Worm (Caenorhabditis elegans) whole organism, late embryonic: ENCODE results near the gene ddx-19.

ENCODE experiments used
- C08G9.2 ChIP-seq: sonication (generic microtip); optimal IDR thresholded peaks from 2 replicates; lab custom pipeline; 2016; ENCODE audit warnings: mild to moderate bottlenecking, missing genetic modification characterization, moderate library complexity, missing compliant biosample characterization
- C38D4.7 ChIP-seq: fragments of 200-800 bp; sonication (Bioruptor generic); optimal IDR thresholded peaks from 2 replicates; lab custom pipeline; 2018; ENCODE audit warnings: mild to moderate bottlenecking, missing genetic modification characterization, moderate library complexity, missing compliant biosample characterization
- F13H6.1 ChIP-seq: sonication (generic microtip); optimal IDR thresholded peaks from 2 replicates; lab custom pipeline; 2016; ENCODE audit warnings: missing genetic modification characterization, missing compliant biosample characterization
- K02D7.2 ChIP-seq: sonication (generic microtip); optimal IDR thresholded peaks from 2 replicates; lab custom pipeline; 2017; ENCODE audit warnings: mild to moderate bottlenecking, missing genetic modification characterization, missing compliant biosample characterization
- Y22D7AL.16 ChIP-seq: sonication (generic microtip); optimal IDR thresholded peaks from 2 replicates; lab custom pipeline; 2016; ENCODE audit warnings: missing genetic modification characterization, missing compliant biosample characterization
- ahr-1 ChIP-seq: sonication (generic microtip); optimal IDR thresholded peaks from 2 replicates; lab custom pipeline; 2016; ENCODE audit warnings: missing genetic modification characterization, missing compliant biosample characterization
- ceh-14 ChIP-seq: sonication (generic microtip); optimal IDR thresholded peaks from 2 replicates; lab custom pipeline; 2016; ENCODE audit warnings: missing genotype, missing genetic modification characterization, missing compliant biosample characterization
- ceh-18 ChIP-seq: sonication (generic microtip); optimal IDR thresholded peaks from 2 replicates; lab custom pipeline; 2016; ENCODE audit warnings: missing genetic modification characterization, missing compliant biosample characterization
- ceh-2 ChIP-seq: sonication (generic microtip); optimal IDR thresholded peaks from 2 replicates; lab custom pipeline; 2016; ENCODE audit warnings: missing genotype, missing genetic modification characterization, missing compliant biosample characterization
- ceh-22 ChIP-seq: sonication (generic microtip); optimal IDR thresholded peaks from 2 replicates; lab custom pipeline; 2017; ENCODE audit warnings: missing biosample characterization, missing genetic modification characterization
- ceh-30 ChIP-seq: fragments of 150-350 bp; optimal IDR thresholded peaks from 2 replicates; lab custom pipeline; 2014; ENCODE audit warnings: missing biosample characterization, missing genetic modification characterization
- ceh-31 ChIP-seq: sonication (generic microtip); optimal IDR thresholded peaks from 2 replicates; lab custom pipeline; 2016; ENCODE audit warnings: missing genetic modification characterization, missing compliant biosample characterization
- ceh-45 ChIP-seq: fragments of 200-800 bp; sonication (Bioruptor generic); IDR thresholded peaks from 2 replicates; pipeline ENCODE4 v1.3.6; 2022; ENCODE audit warnings: missing genetic modification reagents, missing genetic modification characterization, missing compliant biosample characterization
- ceh-48 ChIP-seq: sonication (generic microtip); optimal IDR thresholded peaks from 2 replicates; lab custom pipeline; 2016; ENCODE audit warnings: missing genetic modification characterization, inconsistent platforms, missing compliant biosample characterization
- ceh-6 ChIP-seq: fragments of 200-800 bp; sonication (Bioruptor generic); optimal IDR thresholded peaks from 2 replicates; lab custom pipeline; 2018; ENCODE audit warnings: mild to moderate bottlenecking, missing genetic modification characterization, missing compliant biosample characterization
- che-1 ChIP-seq: sonication (generic microtip); optimal IDR thresholded peaks from 2 replicates; lab custom pipeline; 2016; ENCODE audit warnings: mild to moderate bottlenecking, missing genetic modification characterization, missing compliant biosample characterization
- dve-1 ChIP-seq: sonication (generic microtip); optimal IDR thresholded peaks from 2 replicates; lab custom pipeline; 2017; ENCODE audit warnings: antibody characterized with exemption, mild to moderate bottlenecking, missing genetic modification characterization, missing compliant biosample characterization
- elt-2 ChIP-seq: sonication (generic microtip); optimal IDR thresholded peaks from 2 replicates; lab custom pipeline; 2016; ENCODE audit warnings: missing genetic modification reagents, missing genetic modification characterization, missing compliant biosample characterization
- eyg-1 ChIP-seq: sonication (generic microtip); optimal IDR thresholded peaks from 2 replicates; lab custom pipeline; 2016; ENCODE audit warnings: missing genotype, missing genetic modification characterization, missing compliant biosample characterization
- fax-1 ChIP-seq: sonication (generic microtip); optimal IDR thresholded peaks from 2 replicates; lab custom pipeline; 2016; ENCODE audit warnings: missing genotype, missing genetic modification characterization, missing compliant biosample characterization
- hlh-13 ChIP-seq: fragments of 200-800 bp; sonication (Bioruptor generic); optimal IDR thresholded peaks from 2 replicates; lab custom pipeline; 2018; ENCODE audit warnings: mild to moderate bottlenecking, missing genetic modification characterization, missing compliant biosample characterization
- hlh-30 ChIP-seq: sonication (generic microtip); optimal IDR thresholded peaks from 2 replicates; lab custom pipeline; 2017; ENCODE audit warnings: antibody characterized with exemption, missing genetic modification characterization, missing compliant biosample characterization; ENCODE audit not compliant: insufficient read depth
- hlh-6 ChIP-seq: sonication (generic microtip); optimal IDR thresholded peaks from 2 replicates; lab custom pipeline; 2016; ENCODE audit warnings: missing genotype, missing genetic modification characterization, missing compliant biosample characterization
- hlh-8 ChIP-seq: sonication (generic microtip); optimal IDR thresholded peaks from 2 replicates; lab custom pipeline; 2016; ENCODE audit warnings: missing genotype, missing genetic modification characterization, missing compliant biosample characterization
- lin-11 ChIP-seq: fragments of 200-800 bp; sonication (Bioruptor generic); optimal IDR thresholded peaks from 2 replicates; lab custom pipeline; 2018; ENCODE audit warnings: mild to moderate bottlenecking, missing genetic modification characterization, missing compliant biosample characterization
- madf-2 ChIP-seq: sonication (generic microtip); optimal IDR thresholded peaks from 2 replicates; lab custom pipeline; 2017; ENCODE audit warnings: missing genetic modification characterization, missing compliant biosample characterization
- nfya-1 ChIP-seq: sonication (generic microtip); optimal IDR thresholded peaks from 2 replicates; lab custom pipeline; 2017; ENCODE audit warnings: missing genetic modification characterization, mild to moderate bottlenecking, missing compliant biosample characterization, antibody characterized with exemption, moderate library complexity
- npax-4 ChIP-seq: sonication (generic microtip); optimal IDR thresholded peaks from 2 replicates; lab custom pipeline; 2016; ENCODE audit warnings: missing genetic modification characterization, missing compliant biosample characterization
- pha-2 ChIP-seq: sonication (generic microtip); optimal IDR thresholded peaks from 2 replicates; lab custom pipeline; 2017; ENCODE audit warnings: mild to moderate bottlenecking, missing genetic modification characterization, missing compliant biosample characterization
- pqm-1 ChIP-seq: sonication (generic microtip); optimal IDR thresholded peaks from 2 replicates; lab custom pipeline; 2016; ENCODE audit warnings: missing genetic modification characterization, missing compliant biosample characterization
- ref-2 ChIP-seq: sonication (generic microtip); optimal IDR thresholded peaks from 2 replicates; lab custom pipeline; 2016; ENCODE audit warnings: missing genetic modification characterization, missing compliant biosample characterization
- rnt-1 ChIP-seq: sonication (generic microtip); optimal IDR thresholded peaks from 2 replicates; lab custom pipeline; 2016; ENCODE audit warnings: missing genetic modification characterization, missing compliant biosample characterization
- sox-2 ChIP-seq: fragments of 200-800 bp; sonication (Bioruptor generic); IDR thresholded peaks from 2 replicates; pipeline ENCODE4 v1.3.6; 2022; ENCODE audit warnings: missing genetic modification reagents, missing genetic modification characterization, missing compliant biosample characterization
- syd-9 ChIP-seq: sonication (generic microtip); optimal IDR thresholded peaks from 2 replicates; lab custom pipeline; 2016; ENCODE audit warnings: mild to moderate bottlenecking, missing genetic modification characterization, moderate library complexity, missing compliant biosample characterization
- tbx-7 ChIP-seq: sonication (generic microtip); optimal IDR thresholded peaks from 2 replicates; lab custom pipeline; 2016; ENCODE audit warnings: missing genotype, missing genetic modification characterization, missing compliant biosample characterization
- ttx-3 ChIP-seq: sonication (generic microtip); optimal IDR thresholded peaks from 2 replicates; lab custom pipeline; 2016; ENCODE audit warnings: missing genetic modification reagents, missing genetic modification characterization, missing compliant biosample characterization
- unc-3 ChIP-seq, 2 experiments: fragments of 200-800 bp in 1 of 2; sonication (Bioruptor generic) in 1 of 2; sonication (generic microtip) in 1 of 2; conservative IDR thresholded peaks in 1 of 2; optimal IDR thresholded peaks in 1 of 2; 2 replicates each; pipeline versions ENCODE4 v1.3.6 to Lab custom; 2016 to 2022; ENCODE audit warnings: missing compliant biosample characterization in 2 of 2, missing genetic modification characterization in 2 of 2, missing genetic modification reagents in 1 of 2
- unc-55 ChIP-seq: sonication (generic microtip); optimal IDR thresholded peaks from 2 replicates; lab custom pipeline; 2017; ENCODE audit warnings: missing biosample characterization, missing genetic modification reagents, missing genetic modification characterization
- unc-86 ChIP-seq: sonication (generic microtip); optimal IDR thresholded peaks from 2 replicates; lab custom pipeline; 2016; ENCODE audit warnings: missing genetic modification characterization, missing compliant biosample characterization
- zip-5 ChIP-seq: sonication (generic microtip); optimal IDR thresholded peaks from 2 replicates; lab custom pipeline; 2016; ENCODE audit warnings: missing genetic modification characterization, missing compliant biosample characterization
- ztf-16 ChIP-seq: sonication (generic microtip); optimal IDR thresholded peaks from 2 replicates; lab custom pipeline; 2017; ENCODE audit warnings: missing genetic modification characterization, missing compliant biosample characterization

Gene ddx-19

DNA sequence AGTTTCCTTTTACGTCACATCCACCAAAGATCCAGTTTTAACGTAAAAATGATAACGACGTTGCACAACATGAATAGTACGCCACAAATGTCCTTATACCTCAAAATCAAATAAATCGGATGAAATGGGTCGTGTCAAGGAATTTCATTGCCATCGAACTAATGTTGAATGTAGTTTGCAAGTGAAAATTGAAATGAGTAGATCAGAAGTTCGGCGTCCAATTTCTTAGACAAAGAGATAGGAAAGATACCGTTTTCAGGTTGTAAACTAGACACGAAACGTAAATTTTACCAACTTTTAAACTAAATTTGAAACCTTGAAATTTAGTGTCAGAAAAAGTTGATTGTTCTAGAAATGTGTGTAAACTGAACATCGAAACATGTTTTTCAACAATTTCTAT is 29.8 kb upstream of the ddx-19 start:
- TF ChIP-seq tbx-7 (tag; lab: Kevin White, UChicago) (no peak), ahr-1 (tag; lab: Kevin White, UChicago) (no peak), K02D7.2 (tag; lab: Kevin White, UChicago) (no peak)

- TF ChIP-seq ceh-14 (tag; lab: Kevin White, UChicago) (no peak), ref-2 (tag; lab: Kevin White, UChicago) (no peak), madf-2 (no peak)
Observed at ce11 chrII:8856524-8856923, 28.2 kb upstream of the ddx-19 start.

- TF ChIP-seq unc-86 (no peak), C08G9.2 (tag; lab: Kevin White, UChicago) (no peak), ttx-3 (tag; lab: Kevin White, UChicago) (no peak), eyg-1 (no peak), hlh-6 (tag; lab: Kevin White, UChicago) (no peak), F13H6.1 (tag; lab: Kevin White, UChicago) (no peak), C38D4.7 (GFP tag; lab: Kevin White, UChicago) (no peak), ceh-18 (tag; lab: Kevin White, UChicago) (no peak), sox-2 (GFP tag; lab: Robert Waterston, UW) (no peak), ceh-6 (no peak), unc-55 (GFP tag; lab: Kevin White, UChicago) (no peak), ceh-22 (tag; lab: Kevin White, UChicago) (no peak), hlh-8 (tag; lab: Kevin White, UChicago) (no peak), nfya-1 (tag; lab: Kevin White, UChicago) (no peak)
Observed at ce11 chrII:8857074-8857473, 27.6 kb upstream of the ddx-19 start.

DNA sequence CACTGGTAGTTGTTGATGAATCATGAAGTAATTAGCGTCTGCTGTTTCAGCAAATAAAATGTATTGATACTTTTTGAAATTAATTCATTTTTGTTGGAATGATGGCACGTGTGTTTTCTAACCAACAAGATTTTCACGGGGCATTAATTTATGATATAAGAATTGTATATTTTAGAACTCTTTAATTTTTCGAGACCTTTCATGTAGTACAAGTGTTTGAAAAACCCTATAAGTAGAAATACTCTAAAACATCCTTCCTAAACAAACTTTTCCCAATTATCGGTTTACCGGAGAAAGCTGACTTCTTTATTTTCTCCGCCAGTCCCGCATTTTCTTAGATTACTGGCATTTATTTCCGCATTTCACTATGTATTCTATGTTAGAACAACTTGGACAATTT is 25.1 kb upstream of the ddx-19 start, which contains the start of gene snb-6:
Gene snb-6 (minus strand): TSS at position 101 of the 400 bp plus-strand sequence.
- TF ChIP-seq ref-2 (tag; lab: Kevin White, UChicago), result no peak
- TF ChIP-seq elt-2 (tag; lab: Kevin White, UChicago), result no peak
- TF ChIP-seq fax-1, result no peak
- TF ChIP-seq ceh-48, result no peak
- TF ChIP-seq C38D4.7 (GFP tag; lab: Kevin White, UChicago), result no peak
- no peak for TF ChIP-seq npax-4 (tag; lab: Kevin White, UChicago)
- no peak for TF ChIP-seq pha-2 (tag; lab: Kevin White, UChicago)
- no peak for TF ChIP-seq ceh-45 (GFP tag; lab: Robert Waterston, UW)
- no peak for TF ChIP-seq ttx-3 (tag; lab: Kevin White, UChicago)
- TF ChIP-seq nfya-1 (tag; lab: Kevin White, UChicago), result no peak
- no peak for TF ChIP-seq ceh-18 (tag; lab: Kevin White, UChicago)
- TF ChIP-seq dve-1 (tag; lab: Kevin White, UChicago), result no peak
- no peak for TF ChIP-seq rnt-1 (tag; lab: Kevin White, UChicago)
- no peak for TF ChIP-seq Y22D7AL.16 (tag; lab: Kevin White, UChicago)
- no peak for TF ChIP-seq unc-3 (GFP tag; conservative IDR thresholded peaks at IDR 0.05; lab: Robert Waterston, UW)
- no peak for TF ChIP-seq unc-3 (tag; optimal IDR thresholded peaks at IDR 0.05; lab: Kevin White, UChicago)
- no peak for TF ChIP-seq ceh-30 (tag; lab: Kevin White, UChicago)

DNA sequence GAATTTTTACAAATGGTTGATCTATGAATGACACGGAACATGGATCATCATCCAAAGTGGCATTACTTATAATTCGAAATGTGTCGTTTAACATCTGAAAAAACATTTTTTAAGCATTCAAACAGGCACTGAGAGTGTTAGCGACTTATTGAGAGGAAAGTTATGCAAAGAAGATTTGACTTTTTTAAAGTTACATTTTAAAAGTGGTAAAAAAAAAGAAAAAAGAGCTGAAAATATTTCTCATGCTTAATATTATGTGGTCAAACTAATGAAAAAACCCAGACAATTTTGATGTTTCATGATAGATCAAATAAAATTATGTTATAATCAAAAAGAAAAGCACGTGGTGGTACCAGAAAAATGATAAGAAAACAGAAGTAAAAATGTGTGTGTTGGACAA is 19.6 kb upstream of the ddx-19 start, which contains the start of gene npr-20:
Gene npr-20 (minus strand): TSS at position 101 of the 400 bp plus-strand sequence.
- TF ChIP-seq pqm-1 (tag; lab: Kevin White, UChicago) (no peak), ceh-2 (tag; lab: Kevin White, UChicago) (no peak), ztf-16 (tag; lab: Kevin White, UChicago) (no peak), ceh-22 (tag; lab: Kevin White, UChicago) (no peak), dve-1 (tag; lab: Kevin White, UChicago) (no peak), lin-11 (tag; lab: Kevin White, UChicago) (no peak), unc-86 (no peak), ceh-31 (no peak), npax-4 (tag; lab: Kevin White, UChicago) (no peak), zip-5 (tag; lab: Kevin White, UChicago) (no peak), hlh-30 (tag; lab: Kevin White, UChicago) (no peak), fax-1 (no peak), hlh-13 (GFP tag; lab: Kevin White, UChicago) (no peak), che-1 (no peak), F13H6.1 (tag; lab: Kevin White, UChicago) (no peak), syd-9 (tag; lab: Kevin White, UChicago) (no peak), sox-2 (GFP tag; lab: Robert Waterston, UW) (no peak), K02D7.2 (tag; lab: Kevin White, UChicago) (no peak)
